Worm (Caenorhabditis elegans) whole organism, early embryonic: ENCODE results near the gene skn-1.

Source experiments
- aly-1 ChIP-seq: sonication (generic microtip); optimal IDR thresholded peaks from 2 replicates; lab custom pipeline; 2016; ENCODE audit warnings: missing genetic modification characterization, missing compliant biosample characterization
- ama-1 ChIP-seq: fragments of 150-350 bp; optimal IDR thresholded peaks from 2 replicates; lab custom pipeline; 2014
- ceh-36 ChIP-seq: sonication (generic microtip); optimal IDR thresholded peaks from 2 replicates; lab custom pipeline; 2016; ENCODE audit warnings: missing genetic modification characterization, inconsistent platforms, missing compliant biosample characterization
- scrt-1 ChIP-seq: fragments of 200-800 bp; sonication (Bioruptor generic); IDR thresholded peaks from 2 replicates; pipeline ENCODE4 v1.3.6; 2022; ENCODE audit warnings: missing genetic modification characterization, missing compliant biosample characterization

DNA sequence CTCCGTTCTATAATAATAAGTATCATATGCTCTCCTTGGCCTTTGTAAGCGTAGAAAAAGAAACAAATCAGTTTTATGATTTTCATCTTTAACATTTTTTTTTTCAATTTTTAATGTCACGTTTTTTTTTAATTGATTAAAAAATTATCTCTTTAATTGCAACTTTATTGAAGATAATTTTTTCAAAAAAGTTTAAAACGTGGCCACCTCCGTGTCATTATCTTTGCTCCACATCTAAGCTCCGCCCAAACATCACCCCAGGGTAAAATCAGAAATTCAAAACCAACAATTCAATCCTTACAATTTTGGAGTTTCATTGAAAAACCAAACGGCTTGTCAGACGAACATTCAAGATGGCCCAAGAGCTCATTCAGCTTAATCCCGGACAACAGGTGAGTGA lies 28.6 kb downstream of the skn-1 start, which contains the start of gene ttbk-8.2:
- TF ChIP-seq ceh-36 (tag; lab: Kevin White, UChicago) (no peak), ama-1 (lab: Kevin White, UChicago) (no peak), aly-1 (no peak), scrt-1 (GFP tag; lab: Robert Waterston, UW) (no peak)
